Worm (Caenorhabditis elegans): Measurements from ENCODE around the gene C18A11.4.

DNA sequence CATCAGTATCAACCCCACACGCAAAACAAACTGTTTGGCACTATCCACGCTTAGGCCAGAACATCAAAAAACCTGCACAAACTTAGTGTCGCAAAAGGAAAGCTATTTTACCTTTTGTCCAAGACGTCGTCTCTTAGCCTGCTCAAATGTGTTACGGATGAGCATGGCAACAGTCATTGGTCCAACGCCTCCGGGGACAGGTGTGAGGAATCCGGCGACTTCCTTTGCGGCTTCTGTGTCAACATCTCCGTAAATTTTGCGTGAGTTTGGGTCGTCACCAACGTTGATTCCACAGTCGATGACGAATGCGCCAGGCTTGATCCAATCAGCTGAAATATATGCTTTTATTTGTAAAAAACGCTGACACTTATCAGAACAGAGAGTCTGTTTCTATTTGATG lies 39.4 kb downstream of the C18A11.4 start:
- no peak for TF ChIP-seq madf-2 (tag; optimal IDR thresholded peaks at IDR 0.05)
- TF ChIP-seq fkh-10 (GFP tag; optimal IDR thresholded peaks at IDR 0.05) = no peak
- no peak for TF ChIP-seq K09A11.1 (tag; optimal IDR thresholded peaks at IDR 0.05; ENCODE audit: insufficient read depth)
- no peak for TF ChIP-seq ztf-16 (tag; optimal IDR thresholded peaks at IDR 0.05)
- no peak for TF ChIP-seq lin-11 (tag; optimal IDR thresholded peaks at IDR 0.05)
- no peak for TF ChIP-seq pros-1 (tag; optimal IDR thresholded peaks at IDR 0.05)
- no peak for TF ChIP-seq pat-9 (tag; optimal IDR thresholded peaks at IDR 0.05)
- TF ChIP-seq unc-86 (tag; optimal IDR thresholded peaks at IDR 0.05) = no peak
- no peak for TF ChIP-seq dve-1 (tag; optimal IDR thresholded peaks at IDR 0.05)
- TF ChIP-seq unc-3 (GFP tag; conservative IDR thresholded peaks at IDR 0.05) = no peak
- TF ChIP-seq unc-3 (tag; optimal IDR thresholded peaks at IDR 0.05) = no peak
- TF ChIP-seq ceh-30 (tag; optimal IDR thresholded peaks at IDR 0.05) = no peak
- no peak for TF ChIP-seq hlh-15 (tag; optimal IDR thresholded peaks at IDR 0.05)
